Fruit fly (Drosophila melanogaster): ENCODE data around the gene MED15.

The MED15 gene

DNA sequence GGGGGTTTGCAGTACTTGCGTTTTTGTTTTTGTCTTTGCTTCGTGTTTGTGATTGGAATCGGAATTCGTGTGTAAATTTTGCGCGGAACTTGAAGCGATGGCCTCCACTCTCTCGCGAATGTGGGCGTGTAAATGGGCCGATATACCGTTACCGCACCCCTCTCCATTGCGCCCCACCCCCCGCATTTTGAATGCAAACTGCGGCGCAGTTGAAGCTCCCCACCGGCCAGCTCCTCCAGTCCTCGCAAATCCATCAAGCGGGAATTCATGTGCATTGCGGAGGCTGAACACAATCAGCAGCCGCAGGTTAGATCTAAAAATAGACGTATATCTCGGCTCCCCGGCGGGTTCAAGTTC is 8.6 kb downstream of the MED15 start:
- TF ChIP-seq Myc (optimal IDR thresholded peaks at IDR 0.05) (no peak), Sin3A (optimal IDR thresholded peaks at IDR 0.05) (no peak), psq (optimal IDR thresholded peaks at IDR 0.05) (no peak), insv (optimal IDR thresholded peaks at IDR 0.05) (no peak), ttk (optimal IDR thresholded peaks at IDR 0.05) (no peak), h (optimal IDR thresholded peaks at IDR 0.05) (no peak)

- TF ChIP-seq psq (optimal IDR thresholded peaks at IDR 0.05) (no peak), insv (optimal IDR thresholded peaks at IDR 0.05) (no peak), ttk (optimal IDR thresholded peaks at IDR 0.05) (no peak), h (optimal IDR thresholded peaks at IDR 0.05) (no peak), Sin3A (optimal IDR thresholded peaks at IDR 0.05) (no peak), Myc (optimal IDR thresholded peaks at IDR 0.05) (no peak)
Observed at dm6 chr2L:481757-482450, 9.1 kb downstream of the MED15 start.

dm6 chr2L:482451-482844 is 9.6 kb downstream of the MED15 start:
- TF ChIP-seq ttk (optimal IDR thresholded peaks at IDR 0.05) = no peak
- TF ChIP-seq Myc (optimal IDR thresholded peaks at IDR 0.05) = no peak

dm6 chr2L:483347-484280 is 10.8 kb downstream of the MED15 start:
- TF ChIP-seq insv (optimal IDR thresholded peaks at IDR 0.05) = no peak
- TF ChIP-seq ttk (optimal IDR thresholded peaks at IDR 0.05) = no peak
- TF ChIP-seq psq (optimal IDR thresholded peaks at IDR 0.05) = no peak
- TF ChIP-seq Sin3A (optimal IDR thresholded peaks at IDR 0.05) = no peak
- TF ChIP-seq Myc (optimal IDR thresholded peaks at IDR 0.05) = no peak
- no peak for TF ChIP-seq h (optimal IDR thresholded peaks at IDR 0.05)

- TF ChIP-seq h (optimal IDR thresholded peaks at IDR 0.05) (no peak), insv (optimal IDR thresholded peaks at IDR 0.05) (no peak), Myc (optimal IDR thresholded peaks at IDR 0.05) (no peak), ttk (optimal IDR thresholded peaks at IDR 0.05) (no peak), psq (optimal IDR thresholded peaks at IDR 0.05) (no peak), Sin3A (optimal IDR thresholded peaks at IDR 0.05) (no peak)
Observed at dm6 chr2L:484281-484943, 11.6 kb downstream of the MED15 start.

- TF ChIP-seq ttk (optimal IDR thresholded peaks at IDR 0.05) (no peak), Myc (optimal IDR thresholded peaks at IDR 0.05) (no peak), h (optimal IDR thresholded peaks at IDR 0.05) (no peak), Sin3A (optimal IDR thresholded peaks at IDR 0.05) (no peak), psq (optimal IDR thresholded peaks at IDR 0.05) (no peak), insv (optimal IDR thresholded peaks at IDR 0.05) (no peak)
Observed at dm6 chr2L:485127-485824, 12.5 kb downstream of the MED15 start.

dm6 chr2L:485825-486240 is 13.0 kb downstream of the MED15 start:
- TF ChIP-seq psq (optimal IDR thresholded peaks at IDR 0.05) (no peak), ttk (optimal IDR thresholded peaks at IDR 0.05) (no peak), Myc (optimal IDR thresholded peaks at IDR 0.05) (no peak)

- TF ChIP-seq ttk (optimal IDR thresholded peaks at IDR 0.05) (no peak), h (optimal IDR thresholded peaks at IDR 0.05) (no peak), insv (optimal IDR thresholded peaks at IDR 0.05) (no peak), Myc (optimal IDR thresholded peaks at IDR 0.05) (no peak), psq (optimal IDR thresholded peaks at IDR 0.05) (no peak), Sin3A (optimal IDR thresholded peaks at IDR 0.05) (no peak)
Observed at dm6 chr2L:487171-487570, 14.4 kb downstream of the MED15 start.

DNA sequence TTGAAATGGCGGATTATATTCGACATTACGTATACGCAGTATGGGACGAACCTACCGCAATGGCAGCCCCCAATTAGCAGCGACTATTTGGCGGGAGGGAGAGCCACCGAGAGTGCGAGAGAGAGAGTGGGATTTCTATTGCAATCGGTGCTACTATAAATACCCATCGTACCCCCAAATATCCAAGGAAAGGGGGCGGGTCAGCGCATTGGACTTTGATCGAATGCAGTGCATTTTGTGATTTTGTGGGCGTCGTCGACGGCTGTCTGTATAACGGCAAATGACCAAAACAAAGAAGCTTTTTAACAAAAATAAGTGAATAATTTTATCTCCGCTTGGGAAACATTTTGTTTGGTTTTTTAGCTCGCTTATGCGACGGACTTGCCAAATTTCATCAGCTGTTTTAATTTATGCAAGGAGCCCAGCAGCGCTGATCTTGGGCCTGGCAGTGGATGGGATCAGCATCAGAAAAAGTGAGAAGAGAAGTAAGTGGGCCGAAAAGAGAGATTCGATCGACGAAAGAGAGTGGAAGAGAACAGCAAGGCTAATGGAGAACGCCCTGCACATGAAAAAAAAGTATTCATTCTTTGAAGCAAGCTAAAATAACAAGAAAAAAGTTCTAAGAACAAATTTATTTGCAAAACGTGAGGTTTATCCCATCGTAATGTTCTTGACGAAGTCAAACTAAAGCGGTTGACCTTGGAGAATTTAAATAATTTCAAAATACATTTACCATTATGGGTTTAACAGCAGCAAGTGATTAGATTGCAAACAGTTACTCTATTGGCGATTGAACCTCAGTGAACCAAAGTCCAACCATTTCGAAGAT is 15.1 kb downstream of the MED15 start:
- TF ChIP-seq insv (optimal IDR thresholded peaks at IDR 0.05) (no peak), h (optimal IDR thresholded peaks at IDR 0.05) (no peak), ttk (optimal IDR thresholded peaks at IDR 0.05) (no peak), Sin3A (optimal IDR thresholded peaks at IDR 0.05) (no peak), psq (optimal IDR thresholded peaks at IDR 0.05) (no peak), Myc (optimal IDR thresholded peaks at IDR 0.05) (no peak)

dm6 chr2L:488548-489100 is 15.8 kb downstream of the MED15 start:
- TF ChIP-seq ttk (optimal IDR thresholded peaks at IDR 0.05) = no peak
- TF ChIP-seq psq (optimal IDR thresholded peaks at IDR 0.05) = no peak
- no peak for TF ChIP-seq Myc (optimal IDR thresholded peaks at IDR 0.05)
- no peak for TF ChIP-seq Sin3A (optimal IDR thresholded peaks at IDR 0.05)
- TF ChIP-seq h (optimal IDR thresholded peaks at IDR 0.05) = no peak
- no peak for TF ChIP-seq insv (optimal IDR thresholded peaks at IDR 0.05)

Data from Kc167 (cell line).